Worm (Caenorhabditis elegans) whole organism, midembryonic: ENCODE results near the gene srh-264.

Source experiments
- T22C8.4 ChIP-seq: fragments of 200-800 bp; sonication (Bioruptor generic); IDR thresholded peaks from 2 replicates; pipeline ENCODE4 v1.3.6; 2022; ENCODE audit warnings: missing genetic modification characterization, missing compliant biosample characterization
- cog-1 ChIP-seq: sonication (generic microtip); optimal IDR thresholded peaks from 2 replicates; lab custom pipeline; 2016; ENCODE audit warnings: missing genetic modification characterization, missing compliant biosample characterization
- flt-1 ChIP-seq: fragments of 200-800 bp; sonication (Bioruptor generic); IDR thresholded peaks from 2 replicates; pipeline ENCODE4 v1.3.6; 2022; ENCODE audit warnings: missing genetic modification characterization, missing compliant biosample characterization
- klf-2 ChIP-seq: fragments of 200-800 bp; sonication (Bioruptor generic); conservative IDR thresholded peaks from 2 replicates; pipeline ENCODE4 v1.3.6; 2022; ENCODE audit warnings: missing genetic modification reagents, missing genetic modification characterization, missing compliant biosample characterization
- med-1 ChIP-seq: sonication (generic microtip); optimal IDR thresholded peaks from 2 replicates; lab custom pipeline; 2017; ENCODE audit warnings: missing genetic modification characterization, mild to moderate bottlenecking, missing compliant biosample characterization, antibody characterized with exemption, missing genetic modification reagents; ENCODE audit not compliant: insufficient read depth
- ref-1 ChIP-seq: fragments of 200-800 bp; sonication (Bioruptor generic); conservative IDR thresholded peaks from 2 replicates; pipeline ENCODE4 v1.3.6; 2022; ENCODE audit warnings: missing genetic modification reagents, missing genetic modification characterization, missing compliant biosample characterization
- tab-1 ChIP-seq: fragments of 200-800 bp; sonication (Bioruptor generic); IDR thresholded peaks from 2 replicates; pipeline ENCODE4 v1.3.6; 2022; ENCODE audit warnings: missing genetic modification characterization, missing compliant biosample characterization
- ztf-23 ChIP-seq: fragments of 200-800 bp; sonication (Bioruptor generic); IDR thresholded peaks from 2 replicates; pipeline ENCODE4 v1.3.6; 2022; ENCODE audit warnings: missing genetic modification reagents, missing genetic modification characterization, missing compliant biosample characterization
- ztf-29 ChIP-seq: fragments of 200-800 bp; sonication (Bioruptor generic); IDR thresholded peaks from 2 replicates; pipeline ENCODE4 v1.3.6; 2022; ENCODE audit warnings: missing genetic modification reagents, missing genetic modification characterization, missing compliant biosample characterization

srh-264 gene

DNA sequence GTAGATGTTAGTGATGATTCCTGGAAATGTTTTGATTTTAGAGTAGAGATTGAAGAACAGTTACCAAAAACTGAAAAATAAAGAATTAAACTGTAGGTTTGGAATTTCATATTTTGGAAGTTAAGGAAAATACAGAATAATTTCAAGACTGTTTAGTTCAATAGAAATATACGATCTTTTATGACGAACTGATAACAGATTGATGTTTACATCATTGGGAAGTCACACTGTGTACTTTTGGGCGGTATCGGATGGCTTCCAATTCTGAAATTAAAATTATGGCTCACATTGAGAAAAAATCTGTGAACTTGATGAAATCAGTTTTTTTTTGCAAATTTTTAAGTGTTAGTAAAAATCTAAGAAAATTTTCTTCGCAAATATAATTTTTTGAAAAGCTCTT, 18.5 kb downstream of the srh-264 start, which contains the start of gene T26H5.8:
Gene T26H5.8, minus strand, starts transcription at position 270 of the 400 bp plus-strand sequence.
- TF ChIP-seq cog-1 (tag; lab: Kevin White, UChicago) = no peak
- no peak for TF ChIP-seq T22C8.4 (GFP tag; lab: Robert Waterston, UW)
- TF ChIP-seq tab-1 (GFP tag; lab: Robert Waterston, UW) = no peak
- no peak for TF ChIP-seq med-1 (GFP tag; lab: Kevin White, UChicago)
- TF ChIP-seq ztf-29 = no peak
- no peak for TF ChIP-seq ref-1 (GFP tag; lab: Robert Waterston, UW)
- TF ChIP-seq klf-2 (GFP tag; lab: Robert Waterston, UW) = no peak
- no peak for TF ChIP-seq flt-1
- TF ChIP-seq ztf-23 = no peak

DNA sequence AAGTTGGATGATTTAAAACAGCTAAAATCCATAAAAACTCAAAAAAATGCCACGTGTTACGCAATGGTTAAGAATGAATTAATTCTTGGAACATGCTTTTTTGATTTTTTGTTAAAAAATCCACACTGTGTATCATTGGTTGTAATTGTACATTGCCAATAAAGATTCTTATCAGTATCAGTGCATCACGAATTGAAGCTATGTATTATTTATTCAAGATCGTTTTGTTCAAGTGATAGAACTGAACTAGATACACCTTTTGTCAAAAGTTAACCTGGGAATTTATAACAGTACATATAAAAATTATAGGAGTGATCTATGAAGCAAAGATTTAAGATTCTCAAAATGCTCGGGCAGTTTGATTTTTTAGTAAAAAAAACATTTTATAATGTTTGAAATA, 20.7 kb downstream of the srh-264 start:
- TF ChIP-seq ztf-23 = no peak
- TF ChIP-seq flt-1 = no peak
- no peak for TF ChIP-seq ref-1 (GFP tag; lab: Robert Waterston, UW)

DNA sequence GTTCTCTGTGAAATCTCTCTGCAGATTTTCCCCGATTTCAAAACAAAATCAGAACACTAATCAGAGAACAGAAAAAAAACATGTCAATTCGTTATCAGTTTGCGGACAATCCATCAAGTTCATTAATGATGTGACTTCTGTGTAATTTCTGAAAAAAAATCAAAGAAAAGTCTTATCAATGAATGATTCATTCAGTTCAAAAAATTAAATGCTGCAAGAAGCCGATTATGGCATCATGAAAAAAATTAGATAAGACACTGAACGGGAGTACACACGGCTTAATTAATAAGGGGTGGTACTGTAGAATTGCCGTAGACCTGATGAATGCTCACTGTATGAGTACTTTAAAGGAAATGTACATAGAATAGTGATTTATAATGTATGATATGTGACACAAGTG, 22.2 kb downstream of the srh-264 start:
- TF ChIP-seq klf-2 (GFP tag; lab: Robert Waterston, UW) (no peak), flt-1 (no peak), ztf-29 (no peak), cog-1 (tag; lab: Kevin White, UChicago) (no peak), ref-1 (GFP tag; lab: Robert Waterston, UW) (no peak), tab-1 (GFP tag; lab: Robert Waterston, UW) (no peak), T22C8.4 (GFP tag; lab: Robert Waterston, UW) (no peak)

DNA sequence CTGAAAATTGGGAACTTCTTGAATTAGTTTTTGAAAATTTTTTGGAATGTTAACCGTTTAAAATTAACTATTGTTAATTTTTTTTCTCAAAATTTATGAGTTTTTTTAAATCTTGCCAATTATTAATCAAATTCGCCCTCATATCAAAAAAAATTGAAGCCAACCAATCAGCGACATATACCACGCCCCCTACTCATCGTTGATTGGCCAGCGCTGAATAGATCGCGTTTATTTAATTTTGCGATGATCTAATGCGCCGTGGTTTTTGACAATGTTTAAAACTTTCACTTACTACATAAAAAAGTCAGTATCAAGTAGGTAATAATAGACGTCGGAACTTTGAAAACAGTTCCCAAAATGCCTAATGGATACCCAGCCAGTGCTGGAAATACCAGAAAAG, 28.4 kb downstream of the srh-264 start:
- no peak for TF ChIP-seq cog-1 (tag; lab: Kevin White, UChicago)
- no peak for TF ChIP-seq klf-2 (GFP tag; lab: Robert Waterston, UW)
- TF ChIP-seq T22C8.4 (GFP tag; lab: Robert Waterston, UW) = no peak
- no peak for TF ChIP-seq med-1 (GFP tag; lab: Kevin White, UChicago)
- TF ChIP-seq ztf-23 = no peak
- no peak for TF ChIP-seq flt-1
- no peak for TF ChIP-seq ref-1 (GFP tag; lab: Robert Waterston, UW)
- no peak for TF ChIP-seq tab-1 (GFP tag; lab: Robert Waterston, UW)
- no peak for TF ChIP-seq ztf-29

- no peak for TF ChIP-seq ztf-23
- no peak for TF ChIP-seq flt-1
- TF ChIP-seq ref-1 (GFP tag; lab: Robert Waterston, UW) = no peak
- TF ChIP-seq ztf-29 = no peak
- TF ChIP-seq tab-1 (GFP tag; lab: Robert Waterston, UW) = no peak
- TF ChIP-seq klf-2 (GFP tag; lab: Robert Waterston, UW) = no peak
- TF ChIP-seq T22C8.4 (GFP tag; lab: Robert Waterston, UW) = no peak
- no peak for TF ChIP-seq cog-1 (tag; lab: Kevin White, UChicago)
- TF ChIP-seq med-1 (GFP tag; lab: Kevin White, UChicago) = no peak
Observed at ce11 chrV:15443708-15444107, 29.8 kb downstream of the srh-264 start, which contains the start of gene T26H5.10. T26H5.10 (minus strand) TSS chrV:15443808.

ce11 chrV:15444188-15444587, 30.2 kb downstream of the srh-264 start, which contains the start of gene T26H5.11:
T26H5.11 (minus strand) TSS chrV:15444288.
- TF ChIP-seq cog-1 (tag; lab: Kevin White, UChicago) = no peak

DNA sequence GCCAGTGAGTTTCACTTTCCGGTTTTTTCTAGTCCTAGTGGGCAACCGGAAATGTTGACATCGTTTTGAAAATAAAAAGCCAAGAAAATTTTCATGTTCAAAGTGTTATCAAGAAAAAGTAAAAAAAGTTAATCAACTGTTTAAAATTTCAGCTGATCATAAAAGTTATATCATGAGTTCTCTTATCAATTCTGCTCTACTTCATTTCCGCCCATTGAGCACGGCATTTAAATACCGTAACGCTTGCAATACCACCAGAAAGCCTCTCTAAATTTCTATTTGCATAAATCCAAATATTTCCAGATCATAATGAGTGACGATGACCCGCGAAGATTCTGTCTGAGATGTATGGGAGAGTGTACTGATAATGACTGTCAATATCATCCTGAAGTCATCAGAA, 30.7 kb downstream of the srh-264 start, which contains the start of gene T26H5.9:
Gene T26H5.9, plus strand, starts transcription at position 302 of the 400 bp plus-strand sequence.
- no peak for TF ChIP-seq cog-1 (tag; lab: Kevin White, UChicago)
- no peak for TF ChIP-seq ztf-29
- TF ChIP-seq ref-1 (GFP tag; lab: Robert Waterston, UW) = no peak
- TF ChIP-seq ztf-23 = no peak
- TF ChIP-seq tab-1 (GFP tag; lab: Robert Waterston, UW) = no peak
- TF ChIP-seq klf-2 (GFP tag; lab: Robert Waterston, UW) = no peak

DNA sequence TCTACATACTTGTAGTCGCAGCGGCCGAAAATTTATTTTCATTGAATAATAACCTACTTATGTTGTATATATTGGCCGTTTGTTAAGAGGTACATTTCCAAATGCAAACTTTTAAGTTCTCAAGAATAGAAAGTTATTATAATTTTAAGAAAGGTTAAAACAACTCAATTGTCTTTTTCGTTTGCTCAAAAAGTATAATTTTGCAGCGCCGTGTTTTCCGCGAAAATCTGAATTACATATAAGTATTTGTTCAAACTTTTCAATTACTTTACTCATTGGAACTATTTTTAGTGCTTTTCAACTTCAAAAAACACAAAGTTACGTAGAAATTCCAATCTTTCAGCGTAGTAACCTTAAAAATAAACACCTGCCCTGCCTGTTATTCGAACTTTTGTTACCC, 31.5 kb downstream of the srh-264 start, which contains the start of gene srh-239:
Gene srh-239, plus strand, starts transcription at position 301 of the 400 bp plus-strand sequence.
- no peak for TF ChIP-seq tab-1 (GFP tag; lab: Robert Waterston, UW)
- TF ChIP-seq ztf-23 = no peak
- no peak for TF ChIP-seq flt-1
- no peak for TF ChIP-seq ztf-29

- TF ChIP-seq flt-1 = no peak
- TF ChIP-seq ztf-23 = no peak
- no peak for TF ChIP-seq tab-1 (GFP tag; lab: Robert Waterston, UW)
- no peak for TF ChIP-seq T22C8.4 (GFP tag; lab: Robert Waterston, UW)
- no peak for TF ChIP-seq cog-1 (tag; lab: Kevin White, UChicago)
- TF ChIP-seq klf-2 (GFP tag; lab: Robert Waterston, UW) = no peak
- no peak for TF ChIP-seq med-1 (GFP tag; lab: Kevin White, UChicago)
- no peak for TF ChIP-seq ztf-29
- TF ChIP-seq ref-1 (GFP tag; lab: Robert Waterston, UW) = no peak
Observed at ce11 chrV:15448408-15448807, 34.5 kb downstream of the srh-264 start, which contains the start of gene T26H5.4. T26H5.4 (minus strand) TSS chrV:15448701.

DNA sequence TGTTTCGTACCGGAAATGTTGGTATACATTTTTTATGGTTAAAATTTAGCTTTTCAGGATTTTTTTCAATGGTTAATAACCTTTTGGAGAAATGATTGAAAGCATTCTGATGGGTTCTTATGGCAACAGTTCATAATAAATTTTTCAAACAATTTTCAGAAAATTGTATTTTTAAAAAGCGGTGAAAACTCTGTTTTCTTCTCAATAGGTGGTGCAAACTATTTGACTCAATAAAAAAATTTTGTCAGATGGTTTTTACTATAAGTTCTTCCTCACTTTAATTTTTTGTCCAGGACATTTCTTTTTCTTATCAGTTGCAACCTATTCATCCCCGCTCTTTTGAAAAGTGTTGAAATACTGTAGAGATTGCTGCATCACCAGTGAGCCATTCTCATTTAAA, 34.9 kb downstream of the srh-264 start, which contains the start of gene T26H5.14:
Gene T26H5.14, plus strand, starts transcription at position 301 of the 400 bp plus-strand sequence.
- no peak for TF ChIP-seq ref-1 (GFP tag; lab: Robert Waterston, UW)
- no peak for TF ChIP-seq klf-2 (GFP tag; lab: Robert Waterston, UW)
- TF ChIP-seq T22C8.4 (GFP tag; lab: Robert Waterston, UW) = no peak
- no peak for TF ChIP-seq flt-1

DNA sequence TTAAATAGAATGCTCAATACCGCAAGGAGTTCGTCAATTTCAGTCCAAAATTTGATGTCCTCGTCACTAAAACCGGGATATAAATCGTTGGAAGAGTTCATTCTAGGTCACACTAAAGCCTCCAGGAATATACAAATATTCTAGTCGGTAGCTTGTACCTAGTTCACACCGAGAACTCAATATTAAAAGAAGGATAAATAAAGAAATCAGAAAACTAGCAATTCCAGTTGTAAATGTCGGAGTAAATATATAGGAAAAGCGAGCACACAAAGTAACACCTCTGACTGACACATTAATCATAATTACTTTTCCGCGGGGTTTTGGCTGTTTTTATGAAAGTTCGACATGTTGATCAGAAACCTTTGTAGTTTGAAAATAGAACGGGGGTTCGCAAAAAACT, 37.5 kb downstream of the srh-264 start, which contains the start of gene srw-33:
Gene srw-33, minus strand, starts transcription at position 101 of the 400 bp plus-strand sequence.
- no peak for TF ChIP-seq tab-1 (GFP tag; lab: Robert Waterston, UW)
